Worm (Caenorhabditis elegans): ENCODE data around the gene cpf-1.

- no peak for TF ChIP-seq ces-1 (GFP tag; optimal IDR thresholded peaks at IDR 0.05)
- no peak for TF ChIP-seq unc-62 (GFP tag; optimal IDR thresholded peaks at IDR 0.05)
- TF ChIP-seq lin-13 (tag; optimal IDR thresholded peaks at IDR 0.05), result no peak
- no peak for TF ChIP-seq nhr-237 (tag; optimal IDR thresholded peaks at IDR 0.05)
- TF ChIP-seq nhr-28 (tag; optimal IDR thresholded peaks at IDR 0.05), result no peak
- TF ChIP-seq nhr-2 (tag; optimal IDR thresholded peaks at IDR 0.05), result no peak
- no peak for TF ChIP-seq snpc-4 (tag; optimal IDR thresholded peaks at IDR 0.05)
- no peak for TF ChIP-seq lsy-2 (tag; optimal IDR thresholded peaks at IDR 0.05)
- TF ChIP-seq unc-39 (tag; optimal IDR thresholded peaks at IDR 0.05), result no peak
- no peak for TF ChIP-seq bed-3 (GFP tag; optimal IDR thresholded peaks at IDR 0.05)
- TF ChIP-seq mep-1 (tag; optimal IDR thresholded peaks at IDR 0.05), result no peak
These were observed 40.2 kb downstream of the cpf-1 start, which contains the start of gene F54C9.14 for ce11 chrII:8562002-8562401.
